Fruit fly (Drosophila melanogaster): ENCODE data around the gene Eig71Eb.

Eig71Eb gene

dm6 chr3L:15600051-15600450 lies 49.7 kb upstream of the Eig71Eb start (continued):
- TF ChIP-seq CG33213 (GFP tag; optimal IDR thresholded peaks at IDR 0.05) (no peak), CG10274 (GFP tag; optimal IDR thresholded peaks at IDR 0.05) (no peak), CG4730 (GFP tag; IDR thresholded peaks at IDR 0.05) (no peak), Med (GFP tag) (peak; percentile 83)

- TF ChIP-seq dati (GFP tag; IDR thresholded peaks at IDR 0.05) (no peak), pan (optimal IDR thresholded peaks at IDR 0.05) (no peak), pan (GFP tag; optimal IDR thresholded peaks at IDR 0.05 in 1 of 2, IDR thresholded peaks at IDR 0.05 in 1 of 2) (no peak), Med (GFP tag) (peak; percentile 51), CG9437 (GFP tag; optimal IDR thresholded peaks at IDR 0.05) (no peak), CG3838 (GFP tag; optimal IDR thresholded peaks at IDR 0.05) (no peak)
These were observed 44.8 kb upstream of the Eig71Eb start for dm6 chr3L:15604979-15605378.

dm6 chr3L:15610109-15610508 lies 39.6 kb upstream of the Eig71Eb start, which contains the start of gene CG7650:
CG7650 (minus strand) TSS chr3L:15610386.
- TF ChIP-seq CG33213 (GFP tag; optimal IDR thresholded peaks at IDR 0.05), result no peak
- no peak for TF ChIP-seq CG43689 (GFP tag; IDR thresholded peaks at IDR 0.05)
- no peak for TF ChIP-seq Neu2 (GFP tag; optimal IDR thresholded peaks at IDR 0.05; ENCODE audit: borderline replicate concordance)
- no peak for TF ChIP-seq stc (GFP tag; IDR thresholded peaks at IDR 0.05)
- TF ChIP-seq CG3995 (GFP tag; optimal IDR thresholded peaks at IDR 0.05), result no peak
- TF ChIP-seq CG8944 (GFP tag; optimal IDR thresholded peaks at IDR 0.05), result no peak
- TF ChIP-seq CG10267 (tag; optimal IDR thresholded peaks at IDR 0.05), result peak; percentile 74
- TF ChIP-seq CG11560 (tag; IDR thresholded peaks at IDR 0.05), result no peak
- no peak for TF ChIP-seq CG14050 (GFP tag; IDR thresholded peaks at IDR 0.05)
- peak; percentile 94 for TF ChIP-seq unc-4 (GFP tag; IDR thresholded peaks at IDR 0.05; ENCODE audit: partially characterized antibody)
- TF ChIP-seq fd96Cb (tag; optimal IDR thresholded peaks at IDR 0.05), result no peak
- TF ChIP-seq knrl (GFP tag; IDR thresholded peaks at IDR 0.05; ENCODE audit: partially characterized antibody), result peak; percentile 86
- peak; percentile 77 for TF ChIP-seq zen (tag; optimal IDR thresholded peaks at IDR 0.05)
- TF ChIP-seq CG3065 (GFP tag; optimal IDR thresholded peaks at IDR 0.05), result no peak
- peak; percentile 94 for TF ChIP-seq bbx (GFP tag; IDR thresholded peaks at IDR 0.05; ENCODE audit: partially characterized antibody)
- no peak for TF ChIP-seq mam (GFP tag; optimal IDR thresholded peaks at IDR 0.05)
- no peak for TF ChIP-seq odd (GFP tag; optimal IDR thresholded peaks at IDR 0.05)
- TF ChIP-seq CG17829 (tag; optimal IDR thresholded peaks at IDR 0.05), result peak; percentile 34
- TF ChIP-seq stwl (tag; optimal IDR thresholded peaks at IDR 0.05), result peak; percentile 72
- TF ChIP-seq Scr (GFP tag; IDR thresholded peaks at IDR 0.05; ENCODE audit: partially characterized antibody), result peak; percentile 89
- peak; percentile 87; the same call in 2 of the 4 replicates for TF ChIP-seq chinmo (GFP tag; IDR thresholded peaks at IDR 0.05; ENCODE audit: partially characterized antibody)
- TF ChIP-seq CG2712 (tag; optimal IDR thresholded peaks at IDR 0.05), result peak; percentile 22
- TF ChIP-seq CG2889 (GFP tag; IDR thresholded peaks at IDR 0.05), result no peak
- no peak for TF ChIP-seq Sry-β (GFP tag; optimal IDR thresholded peaks at IDR 0.05)
- peak; percentile 93 for TF ChIP-seq Dp (GFP tag; optimal IDR thresholded peaks at IDR 0.05)
- TF ChIP-seq CG2129 (GFP tag; IDR thresholded peaks at IDR 0.05; ENCODE audit: partially characterized antibody), result peak; percentile 84
- no peak for TF ChIP-seq CG15011 (GFP tag; optimal IDR thresholded peaks at IDR 0.05)
- peak; percentile 37 for TF ChIP-seq HmgZ (tag; optimal IDR thresholded peaks at IDR 0.05)
- no peak for TF ChIP-seq pho (GFP tag; optimal IDR thresholded peaks at IDR 0.05)
- TF ChIP-seq gem (tag; optimal IDR thresholded peaks at IDR 0.05), result no peak
- no peak for TF ChIP-seq fru (optimal IDR thresholded peaks at IDR 0.05)
- TF ChIP-seq CG13287 (GFP tag; IDR thresholded peaks at IDR 0.05; ENCODE audit: partially characterized antibody), result peak; percentile 97
- TF ChIP-seq gcm2 (GFP tag; optimal IDR thresholded peaks at IDR 0.05), result no peak
- TF ChIP-seq CG9797 (GFP tag; optimal IDR thresholded peaks at IDR 0.05), result peak; percentile 83
- TF ChIP-seq CG8290 (GFP tag; optimal IDR thresholded peaks at IDR 0.05), result no peak
- TF ChIP-seq CG8290 (tag; optimal IDR thresholded peaks at IDR 0.05), result no peak
- peak; percentile 68 for TF ChIP-seq exex (tag; optimal IDR thresholded peaks at IDR 0.05)
- peak; percentile 64 for TF ChIP-seq CG14710 (tag; optimal IDR thresholded peaks at IDR 0.05)
- TF ChIP-seq so (GFP tag; IDR thresholded peaks at IDR 0.05), result no peak
- TF ChIP-seq Dref (GFP tag; IDR thresholded peaks at IDR 0.05), result peak; percentile 91
- peak; percentile 66 for TF ChIP-seq sens (GFP tag)

All from whole organism, embryonic.